Worm (Caenorhabditis elegans): Measurements from ENCODE around the gene nuo-4.

nuo-4 gene

ce11 chrIII:7184022-7184421, 25.4 kb upstream of the nuo-4 start, which contains the start of gene yju-2 (continued):
- TF ChIP-seq nhr-11 (tag; optimal IDR thresholded peaks at IDR 0.05) (no peak), isw-1 (GFP tag; IDR thresholded peaks at IDR 0.05) (peak; percentile 49), mdl-1 (tag; optimal IDR thresholded peaks at IDR 0.05) (no peak), lin-39 (tag; optimal IDR thresholded peaks at IDR 0.05) (no peak), lin-14 (GFP tag; optimal IDR thresholded peaks at IDR 0.05) (peak; percentile 59), hlh-4 (tag; optimal IDR thresholded peaks at IDR 0.05) (no peak), zip-4 (GFP tag; optimal IDR thresholded peaks at IDR 0.05) (no peak), Y116A8C.19 (tag; optimal IDR thresholded peaks at IDR 0.05; ENCODE audit: borderline replicate concordance) (no peak), tbx-2 (tag; optimal IDR thresholded peaks at IDR 0.05) (peak; percentile 13), lsy-2 (tag; optimal IDR thresholded peaks at IDR 0.05) (peak; percentile 64 to 90), unc-130 (tag; optimal IDR thresholded peaks at IDR 0.05) (no peak), unc-30 (tag; optimal IDR thresholded peaks at IDR 0.05) (no peak), zag-1 (tag; optimal IDR thresholded peaks at IDR 0.05) (no peak), nhr-19 (GFP tag; conservative IDR thresholded peaks at IDR 0.05) (peak; percentile 30), nhr-47 (tag; optimal IDR thresholded peaks at IDR 0.05) (peak; percentile 61), unc-98 (GFP tag; IDR thresholded peaks at IDR 0.05) (no peak), nhr-20 (tag; optimal IDR thresholded peaks at IDR 0.05) (peak; percentile 40), C04F5.9 (tag; optimal IDR thresholded peaks at IDR 0.05) (no peak), aha-1 (tag; optimal IDR thresholded peaks at IDR 0.05) (no peak), C34B4.2 (tag; optimal IDR thresholded peaks at IDR 0.05) (no peak), xbp-1 (tag; optimal IDR thresholded peaks at IDR 0.05) (peak; percentile 54), snu-23 (GFP tag; optimal IDR thresholded peaks at IDR 0.05) (peak; percentile 72), ceh-90 (tag; optimal IDR thresholded peaks at IDR 0.05) (no peak), nhr-90 (tag; optimal IDR thresholded peaks at IDR 0.05; ENCODE audit: poor library complexity) (peak; percentile 41), unc-62 (GFP tag; optimal IDR thresholded peaks at IDR 0.05) (no peak), fkh-4 (tag; optimal IDR thresholded peaks at IDR 0.05; ENCODE audit: borderline replicate concordance) (no peak), sox-4 (tag; optimal IDR thresholded peaks at IDR 0.05) (no peak), nhr-76 (tag; optimal IDR thresholded peaks at IDR 0.05) (no peak), alr-1 (tag; optimal IDR thresholded peaks at IDR 0.05; ENCODE audit: borderline replicate concordance) (no peak), skn-1 (tag; optimal IDR thresholded peaks at IDR 0.05) (peak; percentile 59), nhr-12 (tag; optimal IDR thresholded peaks at IDR 0.05) (no peak), unc-86 (tag; optimal IDR thresholded peaks at IDR 0.05) (peak; percentile 16), egl-13 (tag; optimal IDR thresholded peaks at IDR 0.05) (no peak), rnt-1 (tag; optimal IDR thresholded peaks at IDR 0.05) (peak; percentile 65), C16A3.4 (tag; optimal IDR thresholded peaks at IDR 0.05) (peak; percentile 78), mep-1 (tag; optimal IDR thresholded peaks at IDR 0.05) (peak; percentile 47), nhr-237 (tag; optimal IDR thresholded peaks at IDR 0.05) (peak; percentile 51), blmp-1 (tag; optimal IDR thresholded peaks at IDR 0.05) (peak; percentile 63), lin-35 (GFP tag; optimal IDR thresholded peaks at IDR 0.05) (peak; percentile 53 to 86), nhr-28 (tag; optimal IDR thresholded peaks at IDR 0.05) (no peak), ceh-88 (GFP tag; IDR thresholded peaks at IDR 0.05) (peak; percentile 9; the same call in 1 of the 2 replicates), fkh-8 (tag; optimal IDR thresholded peaks at IDR 0.05) (peak; percentile 33), lin-15B (tag; optimal IDR thresholded peaks at IDR 0.05) (peak; percentile 82), mab-9 (GFP tag; IDR thresholded peaks at IDR 0.05) (no peak), F16B12.6 (tag; optimal IDR thresholded peaks at IDR 0.05) (peak; percentile 45), elt-3 (tag; optimal IDR thresholded peaks at IDR 0.05) (peak in 1 of 6 experiments; percentile 47), egl-27 (tag; optimal IDR thresholded peaks at IDR 0.05) (peak in 1 of 2 experiments; percentile 57), fos-1 (tag; optimal IDR thresholded peaks at IDR 0.05) (peak; percentile 54), nhr-85 (tag) (peak; percentile 67), lir-3 (tag; optimal IDR thresholded peaks at IDR 0.05; ENCODE audit: poor library complexity) (peak; percentile 56), pax-3 (tag; optimal IDR thresholded peaks at IDR 0.05) (no peak), dpl-1 (GFP tag; optimal IDR thresholded peaks at IDR 0.05) (peak; percentile 51 to 72 (median 70))

All from whole organism, L1 larva.